Fruit fly (Drosophila melanogaster) Kc167 (cell line): Measurements from ENCODE around the gene Cdk5alpha.

ENCODE experiments used
- Sin3A ChIP-seq: fragments of >200 bp; optimal IDR thresholded peaks from 2 replicates; lab custom pipeline; 2018; ENCODE audit warnings: missing external identifiers
- h ChIP-seq: fragments of >200 bp; optimal IDR thresholded peaks from 3 replicates; lab custom pipeline; 2018; ENCODE audit warnings: missing external identifiers
- insv ChIP-seq: fragments of >200 bp; optimal IDR thresholded peaks from 3 replicates; lab custom pipeline; 2018; ENCODE audit warnings: missing external identifiers
- psq ChIP-seq: fragments of >200 bp; optimal IDR thresholded peaks from 2 replicates; lab custom pipeline; 2017; ENCODE audit warnings: missing external identifiers
- ttk ChIP-seq: sonication (Bioruptor generic); optimal IDR thresholded peaks from 2 replicates; lab custom pipeline; 2017; ENCODE audit warnings: missing external identifiers

- TF ChIP-seq insv (lab: Kevin White, UChicago): no peak
- no peak for TF ChIP-seq ttk (lab: Kevin White, UChicago)
- no peak for TF ChIP-seq h (lab: Kevin White, UChicago)
- no peak for TF ChIP-seq psq
- no peak for TF ChIP-seq Sin3A
Observed at dm6 chr2L:10333091-10333991, 22.6 kb upstream of the Cdk5alpha start, which contains the start of gene GATAd.
